Worm (Caenorhabditis elegans) whole organism, L1 larva: ENCODE data around the gene flp-19.
A peak's percentile ranks its signal among the peaks of the same experiment; 100 is the strongest.

Source experiments
- C16A3.4 ChIP-seq: fragments of 150-350 bp; optimal IDR thresholded peaks from 2 replicates; lab custom pipeline; 2014; ENCODE audit warnings: missing biosample characterization, missing genetic modification characterization
- blmp-1 ChIP-seq: fragments of 150-350 bp; optimal IDR thresholded peaks from 2 replicates; lab custom pipeline; 2014; ENCODE audit warnings: missing biosample characterization, missing genetic modification characterization
- ceh-82 ChIP-seq, 3 experiments: fragments of 150-350 bp in 1 of 3; sonication (generic microtip) in 2 of 3; optimal IDR thresholded peaks; 2 replicates each; lab custom pipeline; 2014 to 2017; ENCODE audit warnings: missing biosample characterization in 3 of 3, missing genetic modification characterization in 3 of 3
- ces-1 ChIP-seq: fragments of 150-350 bp; optimal IDR thresholded peaks from 2 replicates; lab custom pipeline; 2014; ENCODE audit warnings: missing biosample characterization, missing genetic modification reagents, missing genetic modification characterization
- dsc-1 ChIP-seq: sonication (generic microtip); optimal IDR thresholded peaks from 2 replicates; lab custom pipeline; 2016; ENCODE audit warnings: mild to moderate bottlenecking, missing genetic modification characterization, missing compliant biosample characterization
- efl-1 ChIP-seq, 4 experiments: fragments of 150-350 bp; optimal IDR thresholded peaks in 3 of 4; peaks in 1 of 4; 1 replicate in 1 of 4; 2 replicates in 3 of 4; lab custom pipeline; 2014; ENCODE audit warnings: missing biosample characterization in 2 of 4, missing genetic modification characterization in 2 of 4, missing genetic modification reagents in 2 of 4
- egl-13 ChIP-seq: sonication (generic microtip); optimal IDR thresholded peaks from 2 replicates; lab custom pipeline; 2016; ENCODE audit warnings: missing genotype, missing genetic modification reagents, missing genetic modification characterization, missing compliant biosample characterization
- elt-2 ChIP-seq: sonication (generic microtip); optimal IDR thresholded peaks from 2 replicates; lab custom pipeline; 2016; ENCODE audit warnings: missing genetic modification characterization, mild to moderate bottlenecking, inconsistent platforms, missing compliant biosample characterization, missing genetic modification reagents
- elt-3 ChIP-seq, 6 experiments: fragments of 150-350 bp in 1 of 6; sonication (generic microtip); optimal IDR thresholded peaks; 2 replicates each; lab custom pipeline; 2017 to 2018; ENCODE audit warnings: missing biosample characterization in 6 of 6, missing genetic modification characterization in 6 of 6, inconsistent platforms in 1 of 6
- fkh-4 ChIP-seq: sonication (generic microtip); optimal IDR thresholded peaks from 2 replicates; lab custom pipeline; 2016; ENCODE audit warnings: missing compliant biosample characterization, missing genetic modification characterization, borderline replicate concordance
- hlh-17 ChIP-seq: fragments of 200-800 bp; sonication (Bioruptor generic); optimal IDR thresholded peaks from 2 replicates; lab custom pipeline; 2018; ENCODE audit warnings: missing genetic modification characterization, mild to moderate bottlenecking, missing compliant biosample characterization, moderate library complexity, borderline replicate concordance
- hpl-2 ChIP-seq: fragments of 150-350 bp; optimal IDR thresholded peaks from 2 replicates; lab custom pipeline; 2014; ENCODE audit warnings: missing biosample characterization, missing genetic modification reagents, missing genetic modification characterization
- irx-1 ChIP-seq: sonication (generic microtip); optimal IDR thresholded peaks from 2 replicates; lab custom pipeline; 2016; ENCODE audit warnings: missing genetic modification characterization, missing compliant biosample characterization
- lin-13 ChIP-seq: fragments of 150-350 bp; optimal IDR thresholded peaks from 2 replicates; lab custom pipeline; 2014; ENCODE audit warnings: missing biosample characterization, missing genetic modification reagents, missing genetic modification characterization
- lin-14 ChIP-seq: fragments of 200-800 bp; sonication (Bioruptor generic); optimal IDR thresholded peaks from 2 replicates; lab custom pipeline; 2018; ENCODE audit warnings: mild to moderate bottlenecking, missing genetic modification characterization, moderate library complexity, missing compliant biosample characterization
- lin-15B ChIP-seq: fragments of 150-350 bp; sonication (generic microtip); optimal IDR thresholded peaks from 3 replicates; lab custom pipeline; 2014; ENCODE audit warnings: missing biosample characterization, missing genetic modification characterization
- lin-35 ChIP-seq, 2 experiments: fragments of 150-350 bp; optimal IDR thresholded peaks; 2 replicates each; lab custom pipeline; 2014; ENCODE audit warnings: missing biosample characterization in 2 of 2, missing genetic modification characterization in 2 of 2, missing genetic modification reagents in 2 of 2
- lsy-2 ChIP-seq, 2 experiments: fragments of 150-350 bp; optimal IDR thresholded peaks; 2 replicates each; lab custom pipeline; 2014; ENCODE audit warnings: missing biosample characterization in 2 of 2, missing genetic modification characterization in 2 of 2
- mdl-1 ChIP-seq, 2 experiments: fragments of 150-350 bp; optimal IDR thresholded peaks; 2 replicates each; lab custom pipeline; 2014 to 2017; ENCODE audit warnings: missing biosample characterization in 2 of 2, missing genetic modification characterization in 2 of 2, inconsistent platforms in 1 of 2
- mep-1 ChIP-seq: fragments of 150-350 bp; optimal IDR thresholded peaks from 2 replicates; lab custom pipeline; 2014; ENCODE audit warnings: missing biosample characterization, missing genetic modification characterization
- nhr-20 ChIP-seq: sonication (generic microtip); optimal IDR thresholded peaks from 2 replicates; lab custom pipeline; 2016; ENCODE audit warnings: mild to moderate bottlenecking, missing genetic modification characterization, missing compliant biosample characterization
- nhr-71 ChIP-seq: sonication (generic microtip); optimal IDR thresholded peaks from 2 replicates; lab custom pipeline; 2016; ENCODE audit warnings: mild to moderate bottlenecking, missing genetic modification characterization, moderate library complexity, missing compliant biosample characterization
- nhr-85 ChIP-seq: sonication (generic microtip); peaks from one replicate; lab custom pipeline; 2016; ENCODE audit warnings: missing genetic modification characterization, inconsistent platforms, missing compliant biosample characterization
- rnt-1 ChIP-seq: sonication (generic microtip); optimal IDR thresholded peaks from 2 replicates; lab custom pipeline; 2016; ENCODE audit warnings: mild to moderate bottlenecking, missing genetic modification characterization, moderate library complexity, missing compliant biosample characterization
- skn-1 ChIP-seq: fragments of 150-350 bp; optimal IDR thresholded peaks from 2 replicates; lab custom pipeline; 2014; ENCODE audit warnings: missing biosample characterization, missing genetic modification characterization
- snu-23 ChIP-seq: sonication (generic microtip); optimal IDR thresholded peaks from 2 replicates; lab custom pipeline; 2016; ENCODE audit warnings: missing genetic modification characterization, missing compliant biosample characterization
- swsn-7 ChIP-seq: sonication (generic microtip); optimal IDR thresholded peaks from 2 replicates; lab custom pipeline; 2016; ENCODE audit warnings: missing genetic modification characterization, missing compliant biosample characterization
- tlp-1 ChIP-seq: fragments of 150-350 bp; optimal IDR thresholded peaks from 2 replicates; lab custom pipeline; 2014; ENCODE audit warnings: missing biosample characterization, missing genetic modification characterization
- vab-15 ChIP-seq: sonication (generic microtip); optimal IDR thresholded peaks from 2 replicates; lab custom pipeline; 2017; ENCODE audit warnings: missing genotype, mild to moderate bottlenecking, missing genetic modification characterization, missing compliant biosample characterization
- zag-1 ChIP-seq: fragments of 150-350 bp; optimal IDR thresholded peaks from 2 replicates; lab custom pipeline; 2014; ENCODE audit warnings: missing biosample characterization, missing genetic modification characterization
- ztf-11 ChIP-seq, 2 experiments: sonication (generic microtip); optimal IDR thresholded peaks; 2 replicates each; lab custom pipeline; 2016 to 2017; ENCODE audit warnings: missing genetic modification characterization in 2 of 2, missing biosample characterization in 1 of 2, missing compliant biosample characterization in 1 of 2
- ztf-4 ChIP-seq: fragments of 150-350 bp; optimal IDR thresholded peaks from 2 replicates; lab custom pipeline; 2014; ENCODE audit warnings: missing biosample characterization, missing genetic modification characterization

The flp-19 gene

ce11 chrX:10622607-10623006, 18.1 kb downstream of the flp-19 start:
- no peak for TF ChIP-seq fkh-4 (tag; lab: Kevin White, UChicago)
- peak; percentile 10 for TF ChIP-seq dsc-1 (tag; lab: Kevin White, UChicago)
- no peak for TF ChIP-seq egl-13 (tag; lab: Kevin White, UChicago)

ce11 chrX:10623119-10623518, 18.6 kb downstream of the flp-19 start:
- TF ChIP-seq lin-15B (no peak), egl-13 (tag; lab: Kevin White, UChicago) (no peak), mep-1 (peak; percentile 4), ztf-4 (no peak), skn-1 (tag; lab: Kevin White, UChicago) (no peak), vab-15 (no peak), efl-1 (optimal IDR thresholded peaks at IDR 0.05; lab: Kevin White, UChicago) (peak in 1 of 2 experiments; percentile 12), efl-1 (GFP tag; optimal IDR thresholded peaks at IDR 0.05 in 1 of 2; lab: Kevin White, UChicago) (no peak), hpl-2 (no peak), lin-14 (GFP tag; lab: Kevin White, UChicago) (peak; percentile 52), blmp-1 (tag; lab: Kevin White, UChicago) (peak; percentile 1), irx-1 (peak; percentile 8), ces-1 (GFP tag; lab: Kevin White, UChicago) (no peak), hlh-17 (no peak), rnt-1 (peak; percentile 12)

ce11 chrX:10624157-10624623, 19.7 kb downstream of the flp-19 start, which contains the start of gene abl-1:
abl-1 (minus strand) TSS chrX:10624207.
- TF ChIP-seq C16A3.4 (tag; lab: Kevin White, UChicago) (peak; percentile 1), dsc-1 (tag; lab: Kevin White, UChicago) (no peak), snu-23 (GFP tag; lab: Kevin White, UChicago) (peak; percentile 26), elt-3 (tag; optimal IDR thresholded peaks at IDR 0.05; lab: Kevin White, UChicago) (no peak), nhr-71 (tag; lab: Kevin White, UChicago) (peak; percentile 11), mep-1 (peak; percentile 18), lsy-2 (tag; optimal IDR thresholded peaks at IDR 0.05; lab: Kevin White, UChicago) (peak in 1 of 2 experiments; percentile 32), lin-35 (GFP tag; optimal IDR thresholded peaks at IDR 0.05; lab: Kevin White, UChicago) (peak in 1 of 2 experiments; percentile 27), nhr-20 (tag; lab: Kevin White, UChicago) (peak; percentile 26), ceh-82 (tag; optimal IDR thresholded peaks at IDR 0.05; lab: Kevin White, UChicago) (no peak), rnt-1 (peak; percentile 17), blmp-1 (tag; lab: Kevin White, UChicago) (peak; percentile 44), nhr-85 (tag; lab: Kevin White, UChicago) (peak; percentile 8), tlp-1 (tag; lab: Kevin White, UChicago) (no peak), mdl-1 (tag; optimal IDR thresholded peaks at IDR 0.05; lab: Kevin White, UChicago) (peak in 1 of 2 experiments; percentile 12), lin-13 (no peak), zag-1 (tag; lab: Kevin White, UChicago) (no peak), skn-1 (tag; lab: Kevin White, UChicago) (peak; percentile 38), lin-14 (GFP tag; lab: Kevin White, UChicago) (peak; percentile 64), swsn-7 (tag; lab: Kevin White, UChicago) (peak; percentile 22)

ce11 chrX:10628454-10628853, 24.0 kb downstream of the flp-19 start, which contains the start of gene M79.2:
M79.2 (minus strand) TSS chrX:10628807.
- peak; percentile 41 for TF ChIP-seq lin-14 (GFP tag; lab: Kevin White, UChicago)
- TF ChIP-seq blmp-1 (tag; lab: Kevin White, UChicago): peak; percentile 45
- TF ChIP-seq elt-3 (tag; optimal IDR thresholded peaks at IDR 0.05; lab: Kevin White, UChicago): peak in 1 of 6 experiments; percentile 0
- peak; percentile 17 for TF ChIP-seq elt-2 (tag; lab: Kevin White, UChicago)
- peak in 1 of 2 experiments; percentile 33 for TF ChIP-seq mdl-1 (tag; optimal IDR thresholded peaks at IDR 0.05; lab: Kevin White, UChicago)
- TF ChIP-seq C16A3.4 (tag; lab: Kevin White, UChicago): no peak
- peak in 1 of 2 experiments; percentile 37 for TF ChIP-seq lin-35 (GFP tag; optimal IDR thresholded peaks at IDR 0.05; lab: Kevin White, UChicago)
- TF ChIP-seq ztf-11 (tag; optimal IDR thresholded peaks at IDR 0.05; lab: Kevin White, UChicago): no peak
